Fruit fly (Drosophila melanogaster) whole organism, pupa: ENCODE data around the gene Ostgamma.

Source experiments
- CG10348 ChIP-seq: fragments of 200-800 bp; sonication (Bioruptor generic); IDR thresholded peaks from 2 replicates; pipeline ENCODE4 v1.3.6; 2022; ENCODE audit warnings: missing biosample characterization, missing genetic modification characterization
- CG12605 ChIP-seq: fragments of 200-800 bp; sonication (Bioruptor generic); IDR thresholded peaks from 2 replicates; pipeline ENCODE4 v1.3.6; 2022; ENCODE audit warnings: missing biosample characterization, missing genetic modification characterization
- CG13204 ChIP-seq: fragments of 200-800 bp; sonication (Bioruptor generic); optimal IDR thresholded peaks from 2 replicates; lab custom pipeline; 2018; ENCODE audit warnings: missing biosample characterization, mild to moderate bottlenecking, missing genetic modification characterization, moderate library complexity
- CG14655 ChIP-seq: fragments of 200-800 bp; sonication (Bioruptor generic); optimal IDR thresholded peaks from 3 replicates; lab custom pipeline; 2017; ENCODE audit warnings: mild to moderate bottlenecking, missing biosample characterization, missing genetic modification reagents, missing genetic modification characterization
- CG15710 ChIP-seq: fragments of 200-800 bp; sonication (Bioruptor generic); optimal IDR thresholded peaks from 2 replicates; lab custom pipeline; 2018; ENCODE audit warnings: missing biosample characterization, mild to moderate bottlenecking, missing genetic modification characterization, moderate library complexity
- CG17806 ChIP-seq: fragments of 200-800 bp; sonication (Bioruptor generic); optimal IDR thresholded peaks from 2 replicates; lab custom pipeline; 2018; ENCODE audit warnings: missing biosample characterization, mild to moderate bottlenecking, missing genetic modification characterization, moderate library complexity
- CG32121 ChIP-seq: fragments of 200-800 bp; sonication (Bioruptor generic); IDR thresholded peaks from 2 replicates; pipeline ENCODE4 v1.3.6; 2022; ENCODE audit warnings: missing biosample characterization, missing genetic modification characterization
- CG34367 ChIP-seq: fragments of 200-800 bp; sonication (Bioruptor generic); optimal IDR thresholded peaks from 2 replicates; lab custom pipeline; 2018; ENCODE audit warnings: missing biosample characterization, mild to moderate bottlenecking, missing genetic modification characterization
- CG4496 ChIP-seq: fragments of 200-800 bp; sonication (Bioruptor generic); IDR thresholded peaks from 3 replicates; pipeline ENCODE4 v1.3.6; 2022; ENCODE audit warnings: missing biosample characterization, missing genetic modification characterization
- CG8159 ChIP-seq: fragments of 200-800 bp; sonication (Bioruptor generic); optimal IDR thresholded peaks from 3 replicates; lab custom pipeline; 2018; ENCODE audit warnings: missing biosample characterization, mild to moderate bottlenecking, missing genetic modification characterization, moderate library complexity
- CG8301 ChIP-seq: fragments of 200-800 bp; sonication (Bioruptor generic); optimal IDR thresholded peaks from 2 replicates; lab custom pipeline; 2018; ENCODE audit warnings: missing biosample characterization, mild to moderate bottlenecking, missing genetic modification characterization
- CG9948 ChIP-seq: fragments of 200-800 bp; sonication (Bioruptor generic); optimal IDR thresholded peaks from 2 replicates; lab custom pipeline; 2018; ENCODE audit warnings: missing biosample characterization, mild to moderate bottlenecking, missing genetic modification characterization, moderate library complexity
- D1 ChIP-seq: fragments of 200-800 bp; sonication (Bioruptor generic); optimal IDR thresholded peaks from 2 replicates; lab custom pipeline; 2018; ENCODE audit warnings: missing biosample characterization, mild to moderate bottlenecking, missing genetic modification characterization, moderate library complexity
- EcR ChIP-seq: fragments of 200-800 bp; sonication (Bioruptor generic); optimal IDR thresholded peaks from 3 replicates; lab custom pipeline; 2019; ENCODE audit warnings: missing biosample characterization, missing genetic modification characterization, mild to moderate bottlenecking, moderate library complexity, missing genetic modification reagents
- Ets98B ChIP-seq: fragments of 200-800 bp; sonication (Bioruptor generic); IDR thresholded peaks from 2 replicates; pipeline ENCODE4 v1.3.6; 2022; ENCODE audit warnings: missing biosample characterization, missing genetic modification characterization
- Pif1A ChIP-seq: fragments of 200-800 bp; sonication (Bioruptor generic); optimal IDR thresholded peaks from 3 replicates; lab custom pipeline; 2016; ENCODE audit warnings: missing biosample characterization, missing genetic modification characterization
- Pif1B ChIP-seq: fragments of 200-800 bp; sonication (Bioruptor generic); optimal IDR thresholded peaks from 3 replicates; lab custom pipeline; 2016; ENCODE audit warnings: missing biosample characterization, missing genetic modification characterization
- Snoo ChIP-seq: fragments of 200-800 bp; sonication (Bioruptor generic); optimal IDR thresholded peaks from 3 replicates; lab custom pipeline; 2017; ENCODE audit warnings: missing biosample characterization, mild to moderate bottlenecking, missing genetic modification characterization, inconsistent platforms
- fd96Ca ChIP-seq: fragments of 200-800 bp; sonication (Bioruptor generic); IDR thresholded peaks from 3 replicates; pipeline ENCODE4 v1.3.6; 2022; ENCODE audit warnings: missing biosample characterization, missing genetic modification characterization
- gl ChIP-seq: fragments of 200-800 bp; sonication (Bioruptor generic); optimal IDR thresholded peaks from 2 replicates; lab custom pipeline; 2018; ENCODE audit warnings: missing biosample characterization, mild to moderate bottlenecking, missing genetic modification characterization
- rn ChIP-seq: fragments of 200-800 bp; sonication (Bioruptor generic); IDR thresholded peaks from 2 replicates; pipeline ENCODE4 v1.3.6; 2022; ENCODE audit warnings: missing biosample characterization, missing genetic modification characterization

Ostgamma gene

dm6 chr2L:8276880-8277279 is 31.1 kb downstream of the Ostgamma start:
- TF ChIP-seq CG32121 (GFP tag; lab: Robert Waterston, UW) (no peak), Pif1A (GFP tag; lab: Kevin White, UChicago) (no peak), rn (GFP tag; lab: Robert Waterston, UW) (no peak), CG9948 (tag; lab: Kevin White, UChicago) (no peak), Snoo (no peak), EcR (GFP tag; lab: Kevin White, UChicago) (no peak), Pif1B (GFP tag; lab: Kevin White, UChicago) (no peak), CG8159 (tag; lab: Kevin White, UChicago) (no peak), CG34367 (no peak), CG4496 (GFP tag; lab: Robert Waterston, UW) (no peak), CG10348 (no peak), CG17806 (tag; lab: Kevin White, UChicago) (no peak)

dm6 chr2L:8276287-8276686 is 31.7 kb downstream of the Ostgamma start:
- TF ChIP-seq CG9948 (tag; lab: Kevin White, UChicago), result no peak
- no peak for TF ChIP-seq gl (tag; lab: Kevin White, UChicago)
- no peak for TF ChIP-seq EcR (GFP tag; lab: Kevin White, UChicago)
- no peak for TF ChIP-seq CG17806 (tag; lab: Kevin White, UChicago)
- no peak for TF ChIP-seq CG13204 (GFP tag; lab: Kevin White, UChicago)
- TF ChIP-seq, all 21 proteins: peak for 0

- TF ChIP-seq CG14655 (GFP tag; lab: Kevin White, UChicago), result peak; percentile 80
- peak; percentile 64 for TF ChIP-seq CG34367
- peak; percentile 35 for TF ChIP-seq Pif1B (GFP tag; lab: Kevin White, UChicago)
- TF ChIP-seq gl (tag; lab: Kevin White, UChicago), result no peak
- peak; percentile 42; the same call in 1 of the 2 replicates for TF ChIP-seq rn (GFP tag; lab: Robert Waterston, UW)
- TF ChIP-seq CG8159 (tag; lab: Kevin White, UChicago), result peak; percentile 79
- TF ChIP-seq Ets98B, result peak; percentile 51
- TF ChIP-seq D1, result peak; percentile 22
- peak; percentile 72 for TF ChIP-seq CG9948 (tag; lab: Kevin White, UChicago)
- peak; percentile 75 for TF ChIP-seq CG8301 (tag; lab: Kevin White, UChicago)
- TF ChIP-seq CG12605 (GFP tag; lab: Robert Waterston, UW), result peak; percentile 82
- TF ChIP-seq Snoo, result peak; percentile 30
- TF ChIP-seq fd96Ca, result no peak
- TF ChIP-seq CG17806 (tag; lab: Kevin White, UChicago), result peak; percentile 77
- peak; percentile 49 for TF ChIP-seq Pif1A (GFP tag; lab: Kevin White, UChicago)
- TF ChIP-seq EcR (GFP tag; lab: Kevin White, UChicago), result no peak
- TF ChIP-seq CG32121 (GFP tag; lab: Robert Waterston, UW), result peak; percentile 74
- peak; percentile 74 for TF ChIP-seq CG15710 (tag; lab: Kevin White, UChicago)
- peak; percentile 79 for TF ChIP-seq CG4496 (GFP tag; lab: Robert Waterston, UW)
- TF ChIP-seq CG13204 (GFP tag; lab: Kevin White, UChicago), result no peak
Observed at dm6 chr2L:8274958-8275584, 32.9 kb downstream of the Ostgamma start.

dm6 chr2L:8274127-8274526 is 33.9 kb downstream of the Ostgamma start:
- TF ChIP-seq CG17806 (tag; lab: Kevin White, UChicago) (no peak), Ets98B (no peak), CG12605 (GFP tag; lab: Robert Waterston, UW) (no peak), CG8301 (tag; lab: Kevin White, UChicago) (no peak), CG4496 (GFP tag; lab: Robert Waterston, UW) (no peak), fd96Ca (no peak), Pif1B (GFP tag; lab: Kevin White, UChicago) (no peak), CG10348 (no peak)

- TF ChIP-seq CG34367 (peak; percentile 57), Pif1B (GFP tag; lab: Kevin White, UChicago) (peak; percentile 67), CG8159 (tag; lab: Kevin White, UChicago) (peak; percentile 60), CG17806 (tag; lab: Kevin White, UChicago) (peak; percentile 70), fd96Ca (peak; percentile 83; the same call in 2 of the 3 replicates), D1 (peak; percentile 4), CG14655 (GFP tag; lab: Kevin White, UChicago) (peak; percentile 79), CG4496 (GFP tag; lab: Robert Waterston, UW) (peak; percentile 88), CG32121 (GFP tag; lab: Robert Waterston, UW) (peak; percentile 78), CG10348 (no peak), Ets98B (peak; percentile 83), CG8301 (tag; lab: Kevin White, UChicago) (peak; percentile 77), CG13204 (GFP tag; lab: Kevin White, UChicago) (no peak), CG15710 (tag; lab: Kevin White, UChicago) (peak; percentile 57), gl (tag; lab: Kevin White, UChicago) (no peak), CG9948 (tag; lab: Kevin White, UChicago) (peak; percentile 71), rn (GFP tag; lab: Robert Waterston, UW) (0 out of 2 replicates have a peak, but pooled peaks have one; percentile 6), Snoo (no peak), EcR (GFP tag; lab: Kevin White, UChicago) (no peak), CG12605 (GFP tag; lab: Robert Waterston, UW) (peak; percentile 73), Pif1A (GFP tag; lab: Kevin White, UChicago) (peak; percentile 71)
- TF ChIP-seq, all 21 proteins: peak for 16
Observed at dm6 chr2L:8270916-8271315, 37.1 kb downstream of the Ostgamma start.
